Worm (Caenorhabditis elegans): Measurements from ENCODE around the gene F53H4.3.

F53H4.3 gene

DNA sequence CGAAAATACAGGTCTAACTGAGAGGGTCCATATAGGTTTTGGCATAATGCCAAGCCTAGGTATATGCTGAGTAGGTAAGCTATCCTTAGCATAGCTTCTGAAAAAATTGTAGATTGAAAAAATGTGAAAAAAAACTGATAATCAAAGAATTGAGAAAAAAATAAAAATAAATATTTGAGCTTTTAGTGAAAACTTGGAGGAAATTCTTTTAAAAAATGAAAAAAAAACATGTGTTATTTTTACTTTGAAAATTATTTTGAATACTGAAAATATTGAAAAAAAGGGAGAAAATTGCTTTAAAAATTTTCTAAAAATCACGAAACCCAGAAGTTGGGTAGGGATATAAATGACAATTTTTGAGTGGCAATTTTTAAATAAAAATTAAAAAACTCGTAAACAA lies at the start of gene F53H4.3:
Gene F53H4.3, minus strand, starts transcription at position 101 of the 400 bp plus-strand sequence.
- TF ChIP-seq drap-1 (GFP tag; optimal IDR thresholded peaks at IDR 0.05) (no peak), pha-4 (tag; optimal IDR thresholded peaks at IDR 0.05) (no peak), elt-1 (tag; optimal IDR thresholded peaks at IDR 0.05; ENCODE audit: borderline replicate concordance, insufficient read depth) (no peak), bed-3 (GFP tag; optimal IDR thresholded peaks at IDR 0.05) (no peak), nhr-12 (tag; optimal IDR thresholded peaks at IDR 0.05) (no peak), flh-1 (GFP tag; optimal IDR thresholded peaks at IDR 0.05) (no peak), zip-8 (tag; optimal IDR thresholded peaks at IDR 0.05) (no peak), nhr-2 (tag; optimal IDR thresholded peaks at IDR 0.05) (no peak), mep-1 (tag; optimal IDR thresholded peaks at IDR 0.05) (no peak), elt-3 (tag; optimal IDR thresholded peaks at IDR 0.05) (no peak), lsy-2 (tag; optimal IDR thresholded peaks at IDR 0.05) (no peak), tbx-8 (GFP tag; optimal IDR thresholded peaks at IDR 0.05) (no peak), unc-120 (tag; optimal IDR thresholded peaks at IDR 0.05; ENCODE audit: poor library complexity, severe bottlenecking) (no peak), mab-5 (tag; optimal IDR thresholded peaks at IDR 0.05) (no peak), nhr-28 (tag; optimal IDR thresholded peaks at IDR 0.05) (no peak), ceh-43 (GFP tag; optimal IDR thresholded peaks at IDR 0.05) (no peak), hlh-1 (tag; optimal IDR thresholded peaks at IDR 0.05) (no peak), blmp-1 (tag; optimal IDR thresholded peaks at IDR 0.05) (no peak), ceh-39 (tag; optimal IDR thresholded peaks at IDR 0.05) (no peak), mls-2 (tag; optimal IDR thresholded peaks at IDR 0.05) (no peak)

DNA sequence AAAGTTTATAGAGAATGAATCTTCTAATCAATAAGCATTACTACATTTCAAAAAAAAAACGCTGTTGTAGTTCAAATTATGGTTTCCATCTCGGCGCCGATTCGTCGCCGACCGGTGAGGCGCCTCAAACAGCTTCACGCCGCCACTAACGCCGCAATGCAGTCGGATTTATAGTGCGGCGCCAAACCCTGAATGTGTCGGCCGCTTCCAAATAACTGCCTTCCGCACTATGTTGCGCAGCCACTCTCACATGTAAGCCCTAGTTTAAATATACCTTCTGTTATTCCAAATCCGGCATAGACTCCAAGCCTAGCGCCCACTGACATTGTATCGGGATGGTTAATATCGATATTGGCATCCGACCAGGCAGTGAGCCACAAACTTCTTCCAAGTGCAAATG lies 45.5 kb upstream of the F53H4.3 start:
- TF ChIP-seq elt-1 (tag; optimal IDR thresholded peaks at IDR 0.05; ENCODE audit: borderline replicate concordance, insufficient read depth) (no peak), ceh-43 (GFP tag; optimal IDR thresholded peaks at IDR 0.05) (no peak), ceh-39 (tag; optimal IDR thresholded peaks at IDR 0.05) (no peak), bed-3 (GFP tag; optimal IDR thresholded peaks at IDR 0.05) (no peak), unc-62 (GFP tag; optimal IDR thresholded peaks at IDR 0.05) (no peak), mab-5 (tag; optimal IDR thresholded peaks at IDR 0.05) (no peak), ceh-83 (GFP tag; optimal IDR thresholded peaks at IDR 0.05) (no peak), M03D4.4 (tag; optimal IDR thresholded peaks at IDR 0.05) (no peak), tbx-8 (GFP tag; optimal IDR thresholded peaks at IDR 0.05) (no peak), mep-1 (tag; optimal IDR thresholded peaks at IDR 0.05) (no peak), flh-1 (GFP tag; optimal IDR thresholded peaks at IDR 0.05) (no peak)

DNA sequence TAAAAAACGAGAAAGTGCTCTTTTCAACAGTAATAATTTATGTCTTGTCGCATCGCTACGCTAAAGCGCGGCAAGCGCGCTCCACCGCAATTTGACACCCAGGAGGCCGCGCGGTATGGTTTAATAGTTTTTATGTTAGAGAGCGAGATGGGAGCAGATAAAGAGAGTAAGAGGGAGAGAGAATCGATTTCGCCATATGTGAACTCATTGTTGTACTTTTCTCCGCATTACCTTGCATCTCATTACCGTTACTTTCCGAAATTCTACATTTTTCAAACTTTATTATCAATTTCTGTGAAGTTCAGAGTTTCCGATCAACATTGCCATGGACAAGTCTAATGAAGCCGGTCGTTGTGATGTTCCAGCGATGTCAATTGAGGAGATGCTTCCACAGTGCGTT lies 36.0 kb upstream of the F53H4.3 start, which contains the start of gene F31B9.3:
Gene F31B9.3, plus strand, starts transcription at position 301 of the 400 bp plus-strand sequence.
- no peak for TF ChIP-seq elt-3 (tag; optimal IDR thresholded peaks at IDR 0.05)
- TF ChIP-seq mab-5 (tag; optimal IDR thresholded peaks at IDR 0.05), result no peak
- TF ChIP-seq nhr-76 (tag; optimal IDR thresholded peaks at IDR 0.05), result no peak
- TF ChIP-seq bed-3 (GFP tag; optimal IDR thresholded peaks at IDR 0.05), result no peak
- no peak for TF ChIP-seq tbx-8 (GFP tag; optimal IDR thresholded peaks at IDR 0.05)
- no peak for TF ChIP-seq sptf-1 (tag; optimal IDR thresholded peaks at IDR 0.05)
- no peak for TF ChIP-seq sem-2 (GFP tag; optimal IDR thresholded peaks at IDR 0.05)
- no peak for TF ChIP-seq drap-1 (GFP tag; optimal IDR thresholded peaks at IDR 0.05)
- TF ChIP-seq M03D4.4 (tag; optimal IDR thresholded peaks at IDR 0.05), result no peak
- no peak for TF ChIP-seq ham-2 (GFP tag; optimal IDR thresholded peaks at IDR 0.05)
- TF ChIP-seq hlh-1 (tag; optimal IDR thresholded peaks at IDR 0.05), result no peak
- no peak for TF ChIP-seq lin-13 (tag; optimal IDR thresholded peaks at IDR 0.05)
- TF ChIP-seq mep-1 (tag; optimal IDR thresholded peaks at IDR 0.05), result no peak
- TF ChIP-seq ceh-39 (tag; optimal IDR thresholded peaks at IDR 0.05), result no peak

DNA sequence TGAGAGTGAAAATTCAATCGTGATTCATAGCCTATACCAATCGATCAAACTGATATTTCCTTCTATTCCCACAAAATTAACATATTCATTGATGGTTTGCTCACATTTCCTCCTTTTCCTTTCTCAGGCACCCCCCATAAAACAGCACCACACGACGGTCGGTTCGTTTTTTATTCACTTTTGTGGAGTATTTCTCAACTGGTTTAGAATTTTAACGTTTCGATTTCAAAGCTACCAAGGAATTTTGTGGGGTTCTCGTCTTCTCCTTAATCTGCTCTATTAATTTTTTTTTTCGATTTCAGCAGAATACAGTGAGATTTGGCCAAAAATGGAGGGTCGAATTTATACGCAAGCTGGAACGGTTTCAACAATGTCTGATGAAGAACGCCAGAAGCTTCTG lies 32.0 kb upstream of the F53H4.3 start, which contains the start of gene F31B9.7:
Gene F31B9.7, plus strand, starts transcription at position 301 of the 400 bp plus-strand sequence.
- TF ChIP-seq flh-1 (GFP tag; optimal IDR thresholded peaks at IDR 0.05) (no peak), lin-32 (GFP tag; optimal IDR thresholded peaks at IDR 0.05) (no peak), bed-3 (GFP tag; optimal IDR thresholded peaks at IDR 0.05) (no peak), zip-8 (tag; optimal IDR thresholded peaks at IDR 0.05) (no peak), pha-4 (tag; optimal IDR thresholded peaks at IDR 0.05) (no peak), snpc-4 (tag; optimal IDR thresholded peaks at IDR 0.05) (no peak), mls-2 (tag; optimal IDR thresholded peaks at IDR 0.05) (no peak), ham-2 (GFP tag; optimal IDR thresholded peaks at IDR 0.05) (no peak), sem-2 (GFP tag; optimal IDR thresholded peaks at IDR 0.05) (no peak), unc-39 (tag; optimal IDR thresholded peaks at IDR 0.05) (no peak), ztf-11 (tag; optimal IDR thresholded peaks at IDR 0.05) (no peak)

DNA sequence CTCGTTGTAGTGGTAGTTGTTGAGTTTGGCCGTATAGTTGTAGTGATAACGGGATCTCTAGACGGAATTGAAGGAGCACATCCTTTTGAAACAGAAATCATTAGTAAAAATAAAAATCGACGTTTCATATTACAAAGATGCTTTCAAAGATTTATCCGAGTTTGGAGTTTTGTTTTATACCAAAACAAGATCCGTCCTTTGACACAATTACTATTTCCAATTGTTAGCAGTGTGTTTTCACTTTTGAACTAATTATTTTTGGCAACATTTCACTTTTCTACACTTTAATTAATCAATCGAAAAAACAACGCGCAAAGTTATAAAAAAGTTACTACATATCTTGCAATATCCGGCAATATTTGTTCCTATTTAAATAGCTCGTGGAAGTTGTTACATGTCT lies 29.6 kb upstream of the F53H4.3 start, which contains the start of the genes F31B9.4 and F31B9.2:
Gene F31B9.4, minus strand, starts transcription at position 101 of the 400 bp plus-strand sequence.
Gene F31B9.2, plus strand, starts transcription at position 368 of the 400 bp plus-strand sequence.
- TF ChIP-seq elt-1 (tag; optimal IDR thresholded peaks at IDR 0.05; ENCODE audit: borderline replicate concordance, insufficient read depth), result no peak
- TF ChIP-seq mls-2 (tag; optimal IDR thresholded peaks at IDR 0.05), result no peak
- TF ChIP-seq cnd-1 (tag; optimal IDR thresholded peaks at IDR 0.05), result no peak
- TF ChIP-seq nhr-237 (tag; optimal IDR thresholded peaks at IDR 0.05), result no peak
- TF ChIP-seq lin-13 (tag; optimal IDR thresholded peaks at IDR 0.05), result no peak
- TF ChIP-seq pha-4 (tag; optimal IDR thresholded peaks at IDR 0.05), result no peak
- TF ChIP-seq ceh-83 (GFP tag; optimal IDR thresholded peaks at IDR 0.05), result no peak
- no peak for TF ChIP-seq sptf-1 (tag; optimal IDR thresholded peaks at IDR 0.05)
- TF ChIP-seq M03D4.4 (tag; optimal IDR thresholded peaks at IDR 0.05), result no peak
- no peak for TF ChIP-seq ham-2 (GFP tag; optimal IDR thresholded peaks at IDR 0.05)
- TF ChIP-seq flh-1 (GFP tag; optimal IDR thresholded peaks at IDR 0.05), result no peak
- no peak for TF ChIP-seq nhr-2 (tag; optimal IDR thresholded peaks at IDR 0.05)
- TF ChIP-seq drap-1 (GFP tag; optimal IDR thresholded peaks at IDR 0.05), result no peak
- TF ChIP-seq lsy-2 (tag; optimal IDR thresholded peaks at IDR 0.05), result no peak
- TF ChIP-seq bed-3 (GFP tag; optimal IDR thresholded peaks at IDR 0.05), result no peak
- TF ChIP-seq zip-8 (tag; optimal IDR thresholded peaks at IDR 0.05), result no peak
- no peak for TF ChIP-seq nhr-76 (tag; optimal IDR thresholded peaks at IDR 0.05)
- TF ChIP-seq tbx-8 (GFP tag; optimal IDR thresholded peaks at IDR 0.05), result no peak
- no peak for TF ChIP-seq nhr-12 (tag; optimal IDR thresholded peaks at IDR 0.05)
- no peak for TF ChIP-seq hlh-1 (tag; optimal IDR thresholded peaks at IDR 0.05)

Measured in whole organism, mixed stage, embryonic.